Worm (Caenorhabditis elegans): ENCODE data around the gene srj-52.
"Not testable (repeated sequence)": the region's sequence is repeated elsewhere in the genome, so short reads cannot be mapped to it uniquely, and the experiment has no call there.

ce11 chrV:706449-706848, 10.6 kb upstream of the srj-52 start:
- not testable (repeated sequence) for TF ChIP-seq ama-1 (optimal IDR thresholded peaks at IDR 0.05); B0310.2 (tag; optimal IDR thresholded peaks at IDR 0.05); hmg-4 (GFP tag; optimal IDR thresholded peaks at IDR 0.05); aly-1 (tag; optimal IDR thresholded peaks at IDR 0.05); sea-1 (GFP tag; conservative IDR thresholded peaks at IDR 0.05); ets-7 (tag; optimal IDR thresholded peaks at IDR 0.05)
- TF ChIP-seq tbx-37 (GFP tag; conservative IDR thresholded peaks at IDR 0.05), result 0 out of 2 replicates have a peak, but pooled peaks have one; percentile 4
- peak; percentile 78 for TF ChIP-seq pes-1 (GFP tag; IDR thresholded peaks at IDR 0.05)
- peak; percentile 27; the same call in 1 of the 2 replicates for TF ChIP-seq tbx-11 (GFP tag; IDR thresholded peaks at IDR 0.05)
- TF ChIP-seq scrt-1 (GFP tag; IDR thresholded peaks at IDR 0.05), result peak; percentile 68; the same call in 1 of the 2 replicates
